Worm (Caenorhabditis elegans) whole organism, early embryonic: ENCODE measurements around the gene Y49F6B.9.

ENCODE experiments used
- B0310.2 ChIP-seq: sonication (generic microtip); optimal IDR thresholded peaks from 2 replicates; lab custom pipeline; 2016; ENCODE audit warnings: mild to moderate bottlenecking, missing genetic modification characterization, missing compliant biosample characterization
- F13C5.2 ChIP-seq: sonication (generic microtip); optimal IDR thresholded peaks from 2 replicates; lab custom pipeline; 2017; ENCODE audit warnings: mild to moderate bottlenecking, missing genetic modification characterization, inconsistent platforms, missing compliant biosample characterization
- aly-1 ChIP-seq: sonication (generic microtip); optimal IDR thresholded peaks from 2 replicates; lab custom pipeline; 2016; ENCODE audit warnings: missing genetic modification characterization, missing compliant biosample characterization
- ama-1 ChIP-seq: fragments of 150-350 bp; optimal IDR thresholded peaks from 2 replicates; lab custom pipeline; 2014
- ceh-13 ChIP-seq: fragments of 200-800 bp; sonication (Bioruptor generic); optimal IDR thresholded peaks from 2 replicates; lab custom pipeline; 2018; ENCODE audit warnings: mild to moderate bottlenecking, missing genetic modification characterization, missing compliant biosample characterization
- ceh-36 ChIP-seq: sonication (generic microtip); optimal IDR thresholded peaks from 2 replicates; lab custom pipeline; 2016; ENCODE audit warnings: missing genetic modification characterization, inconsistent platforms, missing compliant biosample characterization
- ets-7 ChIP-seq: sonication (generic microtip); optimal IDR thresholded peaks from 2 replicates; lab custom pipeline; 2016; ENCODE audit warnings: missing genotype, missing genetic modification characterization, missing compliant biosample characterization
- flt-1 ChIP-seq: fragments of 200-800 bp; sonication (Bioruptor generic); IDR thresholded peaks from 2 replicates; pipeline ENCODE4 v1.3.6; 2022; ENCODE audit warnings: missing genetic modification characterization, missing compliant biosample characterization
- hmbx-1 ChIP-seq: sonication (generic microtip); optimal IDR thresholded peaks from 2 replicates; lab custom pipeline; 2016; ENCODE audit warnings: mild to moderate bottlenecking, missing genetic modification characterization, missing compliant biosample characterization
- hmg-4 ChIP-seq: fragments of 200-800 bp; sonication (Bioruptor generic); optimal IDR thresholded peaks from 2 replicates; lab custom pipeline; 2018; ENCODE audit warnings: mild to moderate bottlenecking, missing genetic modification characterization, missing compliant biosample characterization
- hnd-1 ChIP-seq: sonication (generic microtip); optimal IDR thresholded peaks from 2 replicates; lab custom pipeline; 2016; ENCODE audit warnings: missing genetic modification characterization, missing compliant biosample characterization
- pes-1 ChIP-seq: fragments of 200-800 bp; sonication (Bioruptor generic); IDR thresholded peaks from 2 replicates; pipeline ENCODE4 v1.3.6; 2022; ENCODE audit warnings: missing genetic modification reagents, missing genetic modification characterization, missing compliant biosample characterization
- scrt-1 ChIP-seq: fragments of 200-800 bp; sonication (Bioruptor generic); IDR thresholded peaks from 2 replicates; pipeline ENCODE4 v1.3.6; 2022; ENCODE audit warnings: missing genetic modification characterization, missing compliant biosample characterization
- sea-1 ChIP-seq: fragments of 200-800 bp; sonication (Bioruptor generic); conservative IDR thresholded peaks from 2 replicates; pipeline ENCODE4 v1.3.6; 2022; ENCODE audit warnings: missing genetic modification characterization, missing compliant biosample characterization
- tbx-11 ChIP-seq: fragments of 200-800 bp; sonication (Bioruptor generic); IDR thresholded peaks from 2 replicates; pipeline ENCODE4 v1.3.6; 2022; ENCODE audit warnings: missing genetic modification characterization, missing compliant biosample characterization
- tbx-37 ChIP-seq: fragments of 200-800 bp; sonication (Bioruptor generic); conservative IDR thresholded peaks from 2 replicates; pipeline ENCODE4 v1.3.6; 2022; ENCODE audit warnings: missing genetic modification reagents, missing genetic modification characterization, missing compliant biosample characterization
- tra-4 ChIP-seq: sonication (generic microtip); optimal IDR thresholded peaks from 2 replicates; lab custom pipeline; 2017; ENCODE audit warnings: missing genetic modification characterization, missing compliant biosample characterization

Y49F6B.9 gene

ce11 chrII:3499386-3499785 lies at the start of gene Y49F6B.9:
Gene Y49F6B.9, minus strand, starts transcription at chrII:3499387.
- TF ChIP-seq tbx-37 (GFP tag; lab: Robert Waterston, UW) = no peak
- no peak for TF ChIP-seq hmg-4 (GFP tag; lab: Kevin White, UChicago)
- TF ChIP-seq tra-4 = no peak
- no peak for TF ChIP-seq pes-1 (GFP tag; lab: Robert Waterston, UW)
- TF ChIP-seq ama-1 = no peak
- TF ChIP-seq tbx-11 (GFP tag; lab: Robert Waterston, UW) = no peak
- TF ChIP-seq ets-7 (tag; lab: Kevin White, UChicago) = no peak
- no peak for TF ChIP-seq flt-1
- TF ChIP-seq ceh-13 = no peak
- no peak for TF ChIP-seq aly-1 (tag; lab: Kevin White, UChicago)

- TF ChIP-seq aly-1 (tag; lab: Kevin White, UChicago) = no peak
- peak; percentile 54 for TF ChIP-seq hmg-4 (GFP tag; lab: Kevin White, UChicago)
- 0 out of 2 replicates have a peak, but pooled peaks have one; percentile 6 for TF ChIP-seq tbx-37 (GFP tag; lab: Robert Waterston, UW)
- TF ChIP-seq ets-7 (tag; lab: Kevin White, UChicago) = no peak
Measured at ce11 chrII:3547282-3547681, 48.1 kb upstream of the Y49F6B.9 start.

ce11 chrII:3546381-3546931 lies 47.3 kb upstream of the Y49F6B.9 start, which contains the start of gene apd-3:
Gene apd-3, minus strand, starts transcription at chrII:3546431.
- no peak for TF ChIP-seq flt-1
- no peak for TF ChIP-seq hmg-4 (GFP tag; lab: Kevin White, UChicago)
- TF ChIP-seq hnd-1 (tag; lab: Kevin White, UChicago) = no peak
- TF ChIP-seq tbx-11 (GFP tag; lab: Robert Waterston, UW) = no peak
- no peak for TF ChIP-seq ama-1
- no peak for TF ChIP-seq aly-1 (tag; lab: Kevin White, UChicago)
- no peak for TF ChIP-seq pes-1 (GFP tag; lab: Robert Waterston, UW)
- TF ChIP-seq F13C5.2 = no peak
- TF ChIP-seq ceh-36 (tag; lab: Kevin White, UChicago) = no peak
- TF ChIP-seq tra-4 = no peak
- no peak for TF ChIP-seq scrt-1 (GFP tag; lab: Robert Waterston, UW)
- no peak for TF ChIP-seq hmbx-1

ce11 chrII:3540151-3540550 lies 41.0 kb upstream of the Y49F6B.9 start:
- no peak for TF ChIP-seq tbx-37 (GFP tag; lab: Robert Waterston, UW)
- no peak for TF ChIP-seq B0310.2 (tag; lab: Kevin White, UChicago)
- no peak for TF ChIP-seq hmbx-1
- TF ChIP-seq scrt-1 (GFP tag; lab: Robert Waterston, UW) = no peak
- no peak for TF ChIP-seq tra-4
- no peak for TF ChIP-seq ama-1
- no peak for TF ChIP-seq aly-1 (tag; lab: Kevin White, UChicago)
- no peak for TF ChIP-seq F13C5.2
- no peak for TF ChIP-seq ceh-36 (tag; lab: Kevin White, UChicago)
- TF ChIP-seq flt-1 = no peak
- no peak for TF ChIP-seq hnd-1 (tag; lab: Kevin White, UChicago)
- no peak for TF ChIP-seq hmg-4 (GFP tag; lab: Kevin White, UChicago)
- TF ChIP-seq ceh-13 = no peak

ce11 chrII:3528256-3528655 lies 29.1 kb upstream of the Y49F6B.9 start, which contains the start of gene ncs-6:
Gene ncs-6, minus strand, starts transcription at chrII:3528516.
- TF ChIP-seq hmg-4 (GFP tag; lab: Kevin White, UChicago) (no peak), ets-7 (tag; lab: Kevin White, UChicago) (no peak), tbx-11 (GFP tag; lab: Robert Waterston, UW) (no peak)

- TF ChIP-seq hmg-4 (GFP tag; lab: Kevin White, UChicago) = no peak
- TF ChIP-seq tbx-11 (GFP tag; lab: Robert Waterston, UW) = no peak
- TF ChIP-seq ama-1 = no peak
- TF ChIP-seq B0310.2 (tag; lab: Kevin White, UChicago) = no peak
- TF ChIP-seq scrt-1 (GFP tag; lab: Robert Waterston, UW) = no peak
- no peak for TF ChIP-seq flt-1
- no peak for TF ChIP-seq sea-1 (GFP tag; lab: Robert Waterston, UW)
- no peak for TF ChIP-seq tbx-37 (GFP tag; lab: Robert Waterston, UW)
- TF ChIP-seq tra-4 = no peak
- TF ChIP-seq aly-1 (tag; lab: Kevin White, UChicago) = no peak
- TF ChIP-seq ceh-13 = no peak
- TF ChIP-seq ceh-36 (tag; lab: Kevin White, UChicago) = no peak
- no peak for TF ChIP-seq F13C5.2
- TF ChIP-seq pes-1 (GFP tag; lab: Robert Waterston, UW) = no peak
- no peak for TF ChIP-seq hmbx-1
Measured at ce11 chrII:3527460-3527859, 28.3 kb upstream of the Y49F6B.9 start.

ce11 chrII:3524097-3524496 lies 24.9 kb upstream of the Y49F6B.9 start, which contains the start of gene col-72:
Gene col-72, minus strand, starts transcription at chrII:3524197.
- TF ChIP-seq scrt-1 (GFP tag; lab: Robert Waterston, UW) (no peak), hmbx-1 (no peak), aly-1 (tag; lab: Kevin White, UChicago) (no peak), flt-1 (no peak)

ce11 chrII:3520988-3521850 lies 22.0 kb upstream of the Y49F6B.9 start, which contains the start of gene W09G10.9:
Gene W09G10.9, plus strand, starts transcription at chrII:3521800.
- TF ChIP-seq scrt-1 (GFP tag; lab: Robert Waterston, UW) (peak; percentile 96), pes-1 (GFP tag; lab: Robert Waterston, UW) (peak; percentile 95), F13C5.2 (peak; percentile 59), B0310.2 (tag; lab: Kevin White, UChicago) (peak; percentile 28), ets-7 (tag; lab: Kevin White, UChicago) (peak; percentile 58), ceh-36 (tag; lab: Kevin White, UChicago) (peak; percentile 83), hnd-1 (tag; lab: Kevin White, UChicago) (peak; percentile 72), sea-1 (GFP tag; lab: Robert Waterston, UW) (peak; percentile 91), flt-1 (peak; percentile 91), ceh-13 (peak; percentile 70), ama-1 (no peak), aly-1 (tag; lab: Kevin White, UChicago) (peak; percentile 75), hmbx-1 (peak; percentile 57), tbx-37 (GFP tag; lab: Robert Waterston, UW) (peak; percentile 93), tbx-11 (GFP tag; lab: Robert Waterston, UW) (peak; percentile 92), tra-4 (peak; percentile 30), hmg-4 (GFP tag; lab: Kevin White, UChicago) (peak; percentile 82)
